Fruit fly (Drosophila melanogaster): ENCODE results near the gene CG10565.
A peak's percentile ranks its signal among the peaks of the same experiment; 100 is the strongest.

CG10565 gene

DNA sequence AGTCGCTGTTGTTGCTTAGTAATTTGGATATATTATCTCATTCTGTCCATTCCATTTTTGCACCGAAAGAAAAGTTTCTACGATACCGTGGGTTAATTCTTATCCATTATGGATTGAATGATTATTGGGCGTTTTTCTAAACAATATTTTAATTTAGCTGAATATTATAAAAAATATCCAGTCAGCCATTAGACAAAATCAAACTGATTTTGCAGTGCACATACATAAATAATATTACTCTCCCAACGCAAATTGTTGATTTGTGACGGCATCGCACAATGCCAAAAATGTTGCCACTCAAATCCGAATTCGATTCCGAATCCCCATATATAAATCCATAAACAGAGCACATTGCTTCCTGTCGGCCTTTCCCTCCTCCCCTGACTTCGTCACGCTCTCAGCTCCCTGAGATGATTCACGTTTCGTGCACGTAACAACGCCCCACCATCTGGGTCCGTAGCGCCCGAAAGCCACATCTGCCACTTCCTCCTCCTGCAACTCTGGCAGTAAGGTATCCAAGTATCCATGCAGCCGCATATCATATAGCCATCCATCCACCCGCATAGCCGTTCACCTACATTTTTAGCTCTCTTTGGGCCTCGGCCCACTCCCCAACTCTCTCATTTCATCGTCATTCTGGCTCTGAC lies 40.9 kb upstream of the CG10565 start (continued):
- TF ChIP-seq en (GFP tag; optimal IDR thresholded peaks at IDR 0.05) (no peak), Blimp-1 (GFP tag; optimal IDR thresholded peaks at IDR 0.05) (no peak), H2.0 (GFP tag; IDR thresholded peaks at IDR 0.05) (peak; percentile 64), CG7372 (GFP tag; IDR thresholded peaks at IDR 0.05) (peak; percentile 52; the same call in 1 of the 2 replicates), CG2712 (tag; optimal IDR thresholded peaks at IDR 0.05) (peak; percentile 31), Sin3A (optimal IDR thresholded peaks at IDR 0.05) (no peak), otp (GFP tag; IDR thresholded peaks at IDR 0.05) (0 out of 3 replicates have a peak, but pooled peaks have one; percentile 17), insv (GFP tag; optimal IDR thresholded peaks at IDR 0.05) (no peak), bowl (GFP tag; IDR thresholded peaks at IDR 0.05) (peak; percentile 16; the same call in 1 of the 2 replicates), sc (optimal IDR thresholded peaks at IDR 0.05) (no peak), sc (GFP tag; optimal IDR thresholded peaks at IDR 0.05) (no peak), mld (GFP tag; IDR thresholded peaks at IDR 0.05; ENCODE audit: partially characterized antibody) (no peak), dan (GFP tag; IDR thresholded peaks at IDR 0.05) (no peak), lilli (GFP tag; optimal IDR thresholded peaks at IDR 0.05) (peak; percentile 80), salm (tag; optimal IDR thresholded peaks at IDR 0.05) (no peak), Fer1 (GFP tag; optimal IDR thresholded peaks at IDR 0.05) (peak; percentile 67), fd64A (GFP tag; optimal IDR thresholded peaks at IDR 0.05) (no peak), CG15601 (tag; optimal IDR thresholded peaks at IDR 0.05) (no peak), Hr51 (GFP tag; optimal IDR thresholded peaks at IDR 0.05) (peak in 1 of 2 experiments; percentile 73), CG8765 (GFP tag; IDR thresholded peaks at IDR 0.05) (no peak), CkIIα-i1 (GFP tag; IDR thresholded peaks at IDR 0.05) (no peak), jigr1 (GFP tag; IDR thresholded peaks at IDR 0.05) (no peak), gce (GFP tag; IDR thresholded peaks at IDR 0.05) (no peak), CG17912 (GFP tag; optimal IDR thresholded peaks at IDR 0.05) (no peak), CG5245 (GFP tag; optimal IDR thresholded peaks at IDR 0.05) (no peak), CG32767 (GFP tag; IDR thresholded peaks at IDR 0.05) (peak; percentile 22; the same call in 1 of the 2 replicates), CG7745 (tag; optimal IDR thresholded peaks at IDR 0.05) (no peak), CG13775 (GFP tag; optimal IDR thresholded peaks at IDR 0.05) (peak; percentile 61), pita (GFP tag; optimal IDR thresholded peaks at IDR 0.05) (no peak), CG18619 (GFP tag; optimal IDR thresholded peaks at IDR 0.05) (peak; percentile 71), sens-2 (GFP tag; IDR thresholded peaks at IDR 0.05) (no peak), gro (GFP tag; optimal IDR thresholded peaks at IDR 0.05) (peak; percentile 30), sens (GFP tag) (peak; percentile 11), HLH3B (GFP tag; IDR thresholded peaks at IDR 0.05) (peak; percentile 53; the same call in 1 of the 2 replicates), cad (GFP tag; optimal IDR thresholded peaks at IDR 0.05) (no peak), NC2β (GFP tag; optimal IDR thresholded peaks at IDR 0.05) (no peak), CG18599 (GFP tag; optimal IDR thresholded peaks at IDR 0.05) (peak; percentile 80), CG9609 (GFP tag; optimal IDR thresholded peaks at IDR 0.05) (no peak), HmgZ (tag; optimal IDR thresholded peaks at IDR 0.05) (peak; percentile 64), z (GFP tag; IDR thresholded peaks at IDR 0.05) (no peak), crp (GFP tag; optimal IDR thresholded peaks at IDR 0.05) (no peak), CG6654 (GFP tag; optimal IDR thresholded peaks at IDR 0.05) (no peak), tap (tag; optimal IDR thresholded peaks at IDR 0.05) (no peak), CG12744 (GFP tag; optimal IDR thresholded peaks at IDR 0.05) (peak; percentile 55), CG13424 (tag; optimal IDR thresholded peaks at IDR 0.05) (peak; percentile 57), Sry-δ (GFP tag; optimal IDR thresholded peaks at IDR 0.05) (no peak), sd (tag; optimal IDR thresholded peaks at IDR 0.05) (peak; percentile 77), abd-A (tag; optimal IDR thresholded peaks at IDR 0.05) (peak; percentile 75), CG8944 (GFP tag; optimal IDR thresholded peaks at IDR 0.05) (peak; percentile 7), Bteb2 (GFP tag; optimal IDR thresholded peaks at IDR 0.05) (peak; percentile 68), CG10543 (GFP tag; optimal IDR thresholded peaks at IDR 0.05) (no peak)

Measured in whole organism, embryonic.